Worm (Caenorhabditis elegans): ENCODE results near the gene clec-204.

The clec-204 gene

DNA sequence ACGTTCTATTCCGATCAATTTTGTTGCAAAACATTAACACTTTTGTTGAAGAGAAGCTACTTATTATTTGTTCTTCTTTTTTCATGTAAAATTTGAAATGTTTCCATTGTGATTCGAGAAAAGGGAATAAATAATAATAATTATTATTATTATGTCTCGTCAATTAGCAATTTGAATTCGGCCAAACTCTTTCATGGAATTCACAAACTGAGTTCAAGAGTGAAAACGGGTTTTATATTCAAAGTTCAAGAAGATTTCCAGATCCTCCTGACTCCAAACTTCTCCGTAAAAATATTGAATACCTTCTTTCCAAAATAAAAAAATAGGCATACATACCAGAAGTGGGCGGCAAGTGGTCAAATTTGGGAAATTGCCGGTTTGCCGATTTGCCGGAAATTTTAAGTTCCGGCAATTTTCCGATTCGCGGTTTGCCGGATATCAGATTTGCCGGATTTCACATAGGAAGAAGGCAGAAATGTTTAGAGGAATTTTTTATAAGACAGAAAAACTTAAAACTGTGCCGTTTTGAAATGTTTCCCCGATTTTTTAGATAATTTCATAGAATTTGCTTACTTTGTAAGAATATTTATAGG, 48.9 kb downstream of the clec-204 start:
- no peak for TF ChIP-seq unc-62 (GFP tag; optimal IDR thresholded peaks at IDR 0.05)

DNA sequence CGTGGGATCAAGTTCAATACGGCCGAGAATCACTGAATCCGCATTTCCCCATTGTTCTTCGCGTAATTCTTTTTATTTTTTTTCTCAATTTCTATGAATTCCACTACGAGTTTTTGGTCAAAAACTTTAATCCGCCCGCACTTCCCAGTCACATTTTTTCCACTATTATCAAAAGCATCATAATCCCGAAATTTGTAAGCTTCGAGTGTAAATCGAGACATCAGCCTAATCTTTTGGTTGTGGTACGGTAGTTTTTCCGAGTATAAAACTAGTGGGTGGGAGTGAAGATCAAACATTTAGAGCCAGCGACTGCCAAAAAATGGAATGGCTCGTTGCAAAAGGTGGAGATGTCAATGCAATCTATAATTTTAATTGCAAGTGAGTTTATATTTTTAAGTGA, 50.2 kb downstream of the clec-204 start, which contains the start of gene srt-42:
TSS of gene srt-42 (plus strand) at position 301 of the 400 bp plus-strand sequence.
- TF ChIP-seq unc-62 (GFP tag; optimal IDR thresholded peaks at IDR 0.05): no peak

Measured in whole organism, dauer.